Worm (Caenorhabditis elegans): ENCODE measurements around the gene rfs-1.

DNA sequence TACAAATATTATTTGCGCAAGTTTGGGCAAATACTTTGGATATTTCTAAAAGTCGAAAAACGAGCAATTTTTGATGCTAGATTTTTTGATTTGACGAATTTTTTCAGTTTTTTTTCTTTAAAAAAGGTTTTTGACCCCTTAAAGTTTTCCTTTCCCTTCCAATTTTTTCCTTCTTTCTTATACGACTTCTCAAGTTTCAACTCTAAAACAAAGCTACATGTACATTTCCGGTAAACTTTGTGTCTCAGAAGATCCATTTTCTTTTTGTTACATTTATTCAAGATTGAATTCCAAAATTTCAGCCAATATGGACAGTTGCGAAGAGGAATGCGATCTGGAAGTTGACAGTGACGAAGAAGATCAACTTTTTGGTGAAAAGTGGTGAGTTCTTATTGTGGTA lies 52.5 kb downstream of the rfs-1 start, which contains the start of gene mig-10:
- no peak for TF ChIP-seq elt-1 (tag; optimal IDR thresholded peaks at IDR 0.05)
- no peak for TF ChIP-seq unc-62 (GFP tag; optimal IDR thresholded peaks at IDR 0.05)
- TF ChIP-seq skn-1 (tag; optimal IDR thresholded peaks at IDR 0.05): no peak
- TF ChIP-seq elt-3 (tag; optimal IDR thresholded peaks at IDR 0.05): no peak
- TF ChIP-seq unc-55 (GFP tag; optimal IDR thresholded peaks at IDR 0.05): no peak
- TF ChIP-seq ceh-82 (tag; optimal IDR thresholded peaks at IDR 0.05): no peak
- TF ChIP-seq nhr-129 (tag; optimal IDR thresholded peaks at IDR 0.05): no peak
- no peak for TF ChIP-seq ama-1 (optimal IDR thresholded peaks at IDR 0.05)
- TF ChIP-seq ztf-11 (tag; optimal IDR thresholded peaks at IDR 0.05): no peak
